Fruit fly (Drosophila melanogaster) whole organism, pupa: Measurements from ENCODE around the gene vito.

Source experiments
- CG10348 ChIP-seq: fragments of 200-800 bp; sonication (Bioruptor generic); IDR thresholded peaks from 2 replicates; pipeline ENCODE4 v1.3.6; 2022; ENCODE audit warnings: missing biosample characterization, missing genetic modification characterization
- CG12605 ChIP-seq: fragments of 200-800 bp; sonication (Bioruptor generic); IDR thresholded peaks from 2 replicates; pipeline ENCODE4 v1.3.6; 2022; ENCODE audit warnings: missing biosample characterization, missing genetic modification characterization
- CG13204 ChIP-seq: fragments of 200-800 bp; sonication (Bioruptor generic); optimal IDR thresholded peaks from 2 replicates; lab custom pipeline; 2018; ENCODE audit warnings: missing biosample characterization, mild to moderate bottlenecking, missing genetic modification characterization, moderate library complexity
- CG14655 ChIP-seq: fragments of 200-800 bp; sonication (Bioruptor generic); optimal IDR thresholded peaks from 3 replicates; lab custom pipeline; 2017; ENCODE audit warnings: mild to moderate bottlenecking, missing biosample characterization, missing genetic modification reagents, missing genetic modification characterization
- CG15710 ChIP-seq: fragments of 200-800 bp; sonication (Bioruptor generic); optimal IDR thresholded peaks from 2 replicates; lab custom pipeline; 2018; ENCODE audit warnings: missing biosample characterization, mild to moderate bottlenecking, missing genetic modification characterization, moderate library complexity
- CG17806 ChIP-seq: fragments of 200-800 bp; sonication (Bioruptor generic); optimal IDR thresholded peaks from 2 replicates; lab custom pipeline; 2018; ENCODE audit warnings: missing biosample characterization, mild to moderate bottlenecking, missing genetic modification characterization, moderate library complexity
- CG32121 ChIP-seq: fragments of 200-800 bp; sonication (Bioruptor generic); IDR thresholded peaks from 2 replicates; pipeline ENCODE4 v1.3.6; 2022; ENCODE audit warnings: missing biosample characterization, missing genetic modification characterization
- CG34367 ChIP-seq: fragments of 200-800 bp; sonication (Bioruptor generic); optimal IDR thresholded peaks from 2 replicates; lab custom pipeline; 2018; ENCODE audit warnings: missing biosample characterization, mild to moderate bottlenecking, missing genetic modification characterization
- CG4496 ChIP-seq: fragments of 200-800 bp; sonication (Bioruptor generic); IDR thresholded peaks from 3 replicates; pipeline ENCODE4 v1.3.6; 2022; ENCODE audit warnings: missing biosample characterization, missing genetic modification characterization
- CG8159 ChIP-seq: fragments of 200-800 bp; sonication (Bioruptor generic); optimal IDR thresholded peaks from 3 replicates; lab custom pipeline; 2018; ENCODE audit warnings: missing biosample characterization, mild to moderate bottlenecking, missing genetic modification characterization, moderate library complexity
- CG8301 ChIP-seq: fragments of 200-800 bp; sonication (Bioruptor generic); optimal IDR thresholded peaks from 2 replicates; lab custom pipeline; 2018; ENCODE audit warnings: missing biosample characterization, mild to moderate bottlenecking, missing genetic modification characterization
- CG9948 ChIP-seq: fragments of 200-800 bp; sonication (Bioruptor generic); optimal IDR thresholded peaks from 2 replicates; lab custom pipeline; 2018; ENCODE audit warnings: missing biosample characterization, mild to moderate bottlenecking, missing genetic modification characterization, moderate library complexity
- D1 ChIP-seq: fragments of 200-800 bp; sonication (Bioruptor generic); optimal IDR thresholded peaks from 2 replicates; lab custom pipeline; 2018; ENCODE audit warnings: missing biosample characterization, mild to moderate bottlenecking, missing genetic modification characterization, moderate library complexity
- EcR ChIP-seq: fragments of 200-800 bp; sonication (Bioruptor generic); optimal IDR thresholded peaks from 3 replicates; lab custom pipeline; 2019; ENCODE audit warnings: missing biosample characterization, missing genetic modification characterization, mild to moderate bottlenecking, moderate library complexity, missing genetic modification reagents
- Ets98B ChIP-seq: fragments of 200-800 bp; sonication (Bioruptor generic); IDR thresholded peaks from 2 replicates; pipeline ENCODE4 v1.3.6; 2022; ENCODE audit warnings: missing biosample characterization, missing genetic modification characterization
- Pif1A ChIP-seq: fragments of 200-800 bp; sonication (Bioruptor generic); optimal IDR thresholded peaks from 3 replicates; lab custom pipeline; 2016; ENCODE audit warnings: missing biosample characterization, missing genetic modification characterization
- Pif1B ChIP-seq: fragments of 200-800 bp; sonication (Bioruptor generic); optimal IDR thresholded peaks from 3 replicates; lab custom pipeline; 2016; ENCODE audit warnings: missing biosample characterization, missing genetic modification characterization
- Snoo ChIP-seq: fragments of 200-800 bp; sonication (Bioruptor generic); optimal IDR thresholded peaks from 3 replicates; lab custom pipeline; 2017; ENCODE audit warnings: missing biosample characterization, mild to moderate bottlenecking, missing genetic modification characterization, inconsistent platforms
- fd96Ca ChIP-seq: fragments of 200-800 bp; sonication (Bioruptor generic); IDR thresholded peaks from 3 replicates; pipeline ENCODE4 v1.3.6; 2022; ENCODE audit warnings: missing biosample characterization, missing genetic modification characterization
- gl ChIP-seq: fragments of 200-800 bp; sonication (Bioruptor generic); optimal IDR thresholded peaks from 2 replicates; lab custom pipeline; 2018; ENCODE audit warnings: missing biosample characterization, mild to moderate bottlenecking, missing genetic modification characterization
- rn ChIP-seq: fragments of 200-800 bp; sonication (Bioruptor generic); IDR thresholded peaks from 2 replicates; pipeline ENCODE4 v1.3.6; 2022; ENCODE audit warnings: missing biosample characterization, missing genetic modification characterization

vito gene

dm6 chr3L:5770113-5770798 lies 6.9 kb downstream of the vito start:
- TF ChIP-seq Snoo (peak; percentile 56), gl (tag; lab: Kevin White, UChicago) (peak; percentile 97), CG34367 (tag; lab: Kevin White, UChicago) (peak; percentile 82), fd96Ca (GFP tag; lab: Robert Waterston, UW) (peak; percentile 74), CG14655 (no peak), CG4496 (peak; percentile 78), CG10348 (no peak), CG8159 (tag; lab: Kevin White, UChicago) (peak; percentile 82), Pif1A (GFP tag; lab: Kevin White, UChicago) (no peak), rn (peak; percentile 50; the same call in 1 of the 2 replicates), D1 (tag; lab: Kevin White, UChicago) (no peak), CG8301 (tag; lab: Kevin White, UChicago) (peak; percentile 64), Pif1B (GFP tag; lab: Kevin White, UChicago) (peak; percentile 69), CG15710 (tag; lab: Kevin White, UChicago) (peak; percentile 86), CG12605 (GFP tag; lab: Robert Waterston, UW) (peak; percentile 76), CG32121 (GFP tag; lab: Robert Waterston, UW) (peak; percentile 51), CG9948 (peak; percentile 66), EcR (peak; percentile 94), CG17806 (tag; lab: Kevin White, UChicago) (peak; percentile 59), Ets98B (GFP tag; lab: Robert Waterston, UW) (peak; percentile 40), CG13204 (GFP tag; lab: Kevin White, UChicago) (peak; percentile 93)

- no peak for TF ChIP-seq fd96Ca (GFP tag; lab: Robert Waterston, UW)
- peak; percentile 57; the same call in 1 of the 2 replicates for TF ChIP-seq CG12605 (GFP tag; lab: Robert Waterston, UW)
- TF ChIP-seq gl (tag; lab: Kevin White, UChicago): peak; percentile 17
- peak; percentile 82 for TF ChIP-seq EcR
- no peak for TF ChIP-seq Ets98B (GFP tag; lab: Robert Waterston, UW)
- no peak for TF ChIP-seq CG15710 (tag; lab: Kevin White, UChicago)
- TF ChIP-seq, all 21 proteins: peak for 3
These were observed 8.3 kb downstream of the vito start, which contains the start of the genes Ppat-Dpck and scny for dm6 chr3L:5768532-5769497. Gene Ppat-Dpck, minus strand, starts transcription at chr3L:5768794. Gene scny, plus strand, starts transcription at chr3L:5769002.

dm6 chr3L:5765844-5766200 lies 11.3 kb downstream of the vito start, which contains the start of gene Txl:
Gene Txl, plus strand, starts transcription at chr3L:5765846.
- TF ChIP-seq EcR: no peak
- TF ChIP-seq CG15710 (tag; lab: Kevin White, UChicago): no peak
- TF ChIP-seq CG9948: no peak
- TF ChIP-seq, all 21 proteins: peak for 0

dm6 chr3L:5764922-5765843 lies 11.9 kb downstream of the vito start, which contains the start of gene CG10576:
Gene CG10576, minus strand, starts transcription at chr3L:5765702.
- TF ChIP-seq CG17806 (tag; lab: Kevin White, UChicago): no peak
- TF ChIP-seq D1 (tag; lab: Kevin White, UChicago): no peak
- TF ChIP-seq EcR: no peak
- TF ChIP-seq CG8159 (tag; lab: Kevin White, UChicago): no peak
- no peak for TF ChIP-seq CG14655
- TF ChIP-seq CG10348: no peak
- TF ChIP-seq Pif1B (GFP tag; lab: Kevin White, UChicago): no peak
- no peak for TF ChIP-seq fd96Ca (GFP tag; lab: Robert Waterston, UW)
- TF ChIP-seq CG9948: no peak
- no peak for TF ChIP-seq CG34367 (tag; lab: Kevin White, UChicago)
- no peak for TF ChIP-seq gl (tag; lab: Kevin White, UChicago)
- no peak for TF ChIP-seq CG15710 (tag; lab: Kevin White, UChicago)
- TF ChIP-seq CG4496: no peak
- TF ChIP-seq CG12605 (GFP tag; lab: Robert Waterston, UW): no peak

dm6 chr3L:5753605-5754365 lies 23.3 kb downstream of the vito start:
- TF ChIP-seq CG12605 (GFP tag; lab: Robert Waterston, UW) (0 out of 2 replicates have a peak, but pooled peaks have one; percentile 15), EcR (peak; percentile 17), CG9948 (no peak)
